Worm (Caenorhabditis elegans) whole organism, L1 larva: ENCODE data around the gene srx-6.

Experiments used
- ama-1 ChIP-seq: fragments of 150-350 bp; optimal IDR thresholded peaks from 2 replicates; lab custom pipeline; 2014
- efl-1 ChIP-seq, 4 experiments: fragments of 150-350 bp; optimal IDR thresholded peaks in 3 of 4; peaks in 1 of 4; 1 replicate in 1 of 4; 2 replicates in 3 of 4; lab custom pipeline; 2014; ENCODE audit warnings: missing biosample characterization in 2 of 4, missing genetic modification characterization in 2 of 4, missing genetic modification reagents in 2 of 4
- elt-3 ChIP-seq, 6 experiments: fragments of 150-350 bp in 1 of 6; sonication (generic microtip); optimal IDR thresholded peaks; 2 replicates each; lab custom pipeline; 2017 to 2018; ENCODE audit warnings: missing biosample characterization in 6 of 6, missing genetic modification characterization in 6 of 6, inconsistent platforms in 1 of 6
- fkh-4 ChIP-seq: sonication (generic microtip); optimal IDR thresholded peaks from 2 replicates; lab custom pipeline; 2016; ENCODE audit warnings: missing compliant biosample characterization, missing genetic modification characterization, borderline replicate concordance
- jun-1 ChIP-seq: fragments of 150-350 bp; optimal IDR thresholded peaks from 2 replicates; lab custom pipeline; 2014; ENCODE audit warnings: missing biosample characterization, missing genetic modification reagents, missing genetic modification characterization
- mdl-1 ChIP-seq, 2 experiments: fragments of 150-350 bp; optimal IDR thresholded peaks; 2 replicates each; lab custom pipeline; 2014 to 2017; ENCODE audit warnings: missing biosample characterization in 2 of 2, missing genetic modification characterization in 2 of 2, inconsistent platforms in 1 of 2
- nhr-11 ChIP-seq: fragments of 150-350 bp; optimal IDR thresholded peaks from 2 replicates; lab custom pipeline; 2014; ENCODE audit warnings: missing biosample characterization, missing genetic modification characterization
- nhr-237 ChIP-seq: fragments of 150-350 bp; optimal IDR thresholded peaks from 2 replicates; lab custom pipeline; 2014; ENCODE audit warnings: missing biosample characterization, missing genetic modification characterization
- pqm-1 ChIP-seq: sonication (generic microtip); optimal IDR thresholded peaks from 3 replicates; lab custom pipeline; 2017; ENCODE audit warnings: missing biosample characterization, missing genetic modification characterization
- skn-1 ChIP-seq: fragments of 150-350 bp; optimal IDR thresholded peaks from 2 replicates; lab custom pipeline; 2014; ENCODE audit warnings: missing biosample characterization, missing genetic modification characterization
- unc-86 ChIP-seq: sonication (generic microtip); optimal IDR thresholded peaks from 2 replicates; lab custom pipeline; 2016; ENCODE audit warnings: missing genetic modification characterization, missing compliant biosample characterization

ce11 chrV:7341942-7342341, 28.8 kb upstream of the srx-6 start, which contains the start of the genes nhr-263 and nhr-148:
- TF ChIP-seq jun-1 (no peak), fkh-4 (no peak), mdl-1 (tag; optimal IDR thresholded peaks at IDR 0.05; lab: Kevin White, UChicago) (no peak), nhr-237 (tag; lab: Kevin White, UChicago) (no peak), ama-1 (lab: Kevin White, UChicago) (no peak), unc-86 (no peak), efl-1 (optimal IDR thresholded peaks at IDR 0.05; lab: Kevin White, UChicago) (no peak), efl-1 (GFP tag; optimal IDR thresholded peaks at IDR 0.05 in 1 of 2; lab: Kevin White, UChicago) (no peak), elt-3 (tag; optimal IDR thresholded peaks at IDR 0.05; lab: Kevin White, UChicago) (no peak), nhr-11 (no peak), skn-1 (no peak), pqm-1 (tag; lab: Kevin White, UChicago) (no peak)
